Worm (Caenorhabditis elegans) whole organism, L2 larva: ENCODE measurements around the gene hlh-32.
A peak's percentile ranks its signal among the peaks of the same experiment; 100 is the strongest.

Experiments
- R02D3.7 ChIP-seq: fragments of 150-350 bp; optimal IDR thresholded peaks from 2 replicates; lab custom pipeline; 2014; ENCODE audit warnings: missing biosample characterization, missing genetic modification characterization
- Y55F3AM.14 ChIP-seq: fragments of 200-800 bp; sonication (Bioruptor generic); optimal IDR thresholded peaks from 2 replicates; lab custom pipeline; 2018; ENCODE audit warnings: mild to moderate bottlenecking, missing genetic modification characterization, missing compliant biosample characterization
- alr-1 ChIP-seq: fragments of 150-350 bp; optimal IDR thresholded peaks from 2 replicates; lab custom pipeline; 2014; ENCODE audit warnings: missing biosample characterization, missing genetic modification characterization
- ama-1 ChIP-seq: fragments of 150-350 bp; optimal IDR thresholded peaks from 2 replicates; lab custom pipeline; 2018; ENCODE audit warnings: inconsistent platforms
- blmp-1 ChIP-seq: sonication (generic microtip); optimal IDR thresholded peaks from 2 replicates; lab custom pipeline; 2017; ENCODE audit warnings: missing genetic modification characterization, mild to moderate bottlenecking, missing compliant biosample characterization, antibody characterized with exemption, moderate library complexity; ENCODE audit not compliant: insufficient read depth
- ceh-16 ChIP-seq: fragments of 150-350 bp; optimal IDR thresholded peaks from 2 replicates; lab custom pipeline; 2014; ENCODE audit warnings: missing biosample characterization, missing genetic modification characterization
- ceh-82 ChIP-seq: fragments of 150-350 bp; optimal IDR thresholded peaks from 2 replicates; lab custom pipeline; 2014; ENCODE audit warnings: missing biosample characterization, missing genetic modification characterization
- crh-2 ChIP-seq: sonication (generic microtip); optimal IDR thresholded peaks from 2 replicates; lab custom pipeline; 2017; ENCODE audit warnings: missing biosample characterization, missing genetic modification characterization
- dmd-4 ChIP-seq: sonication (generic microtip); optimal IDR thresholded peaks from 2 replicates; lab custom pipeline; 2017; ENCODE audit warnings: missing biosample characterization, missing genetic modification characterization
- elt-1 ChIP-seq: fragments of 150-350 bp; optimal IDR thresholded peaks from 2 replicates; lab custom pipeline; 2014; ENCODE audit warnings: missing biosample characterization, missing genetic modification characterization
- fos-1 ChIP-seq: fragments of 150-350 bp; optimal IDR thresholded peaks from 2 replicates; lab custom pipeline; 2014; ENCODE audit warnings: missing biosample characterization, missing genetic modification characterization
- gmeb-1 ChIP-seq: fragments of 150-350 bp; optimal IDR thresholded peaks from 2 replicates; lab custom pipeline; 2014; ENCODE audit warnings: missing biosample characterization, missing genetic modification characterization
- lin-39 ChIP-seq: fragments of 150-350 bp; optimal IDR thresholded peaks from 2 replicates; lab custom pipeline; 2014; ENCODE audit warnings: missing biosample characterization, missing genetic modification reagents, missing genetic modification characterization
- lsy-2 ChIP-seq, 2 experiments: fragments of 150-350 bp in 1 of 2; sonication (generic microtip) in 1 of 2; optimal IDR thresholded peaks; 2 replicates each; lab custom pipeline; 2014 to 2017; ENCODE audit warnings: missing biosample characterization in 2 of 2, missing genetic modification characterization in 2 of 2
- mab-5 ChIP-seq: fragments of 150-350 bp; optimal IDR thresholded peaks from 2 replicates; lab custom pipeline; 2014; ENCODE audit warnings: missing biosample characterization, missing genetic modification characterization
- mdl-1 ChIP-seq, 2 experiments: fragments of 150-350 bp in 1 of 2; sonication (generic microtip) in 1 of 2; optimal IDR thresholded peaks; 2 replicates each; lab custom pipeline; 2017; ENCODE audit warnings: missing biosample characterization in 2 of 2, missing genetic modification characterization in 2 of 2
- nhr-10 ChIP-seq: sonication (generic microtip); optimal IDR thresholded peaks from 2 replicates; lab custom pipeline; 2017; ENCODE audit warnings: missing biosample characterization, missing genetic modification characterization
- nhr-12 ChIP-seq: fragments of 150-350 bp; optimal IDR thresholded peaks from 2 replicates; lab custom pipeline; 2014; ENCODE audit warnings: missing biosample characterization, missing genetic modification characterization
- nhr-129 ChIP-seq: fragments of 150-350 bp; optimal IDR thresholded peaks from 2 replicates; lab custom pipeline; 2014; ENCODE audit warnings: missing biosample characterization, missing genetic modification characterization
- nhr-21 ChIP-seq: fragments of 150-350 bp; optimal IDR thresholded peaks from 2 replicates; lab custom pipeline; 2014; ENCODE audit warnings: missing biosample characterization, missing genetic modification characterization
- nhr-23 ChIP-seq: fragments of 150-350 bp; optimal IDR thresholded peaks from 2 replicates; lab custom pipeline; 2014; ENCODE audit warnings: missing biosample characterization, missing genetic modification reagents, missing genetic modification characterization
- nhr-25 ChIP-seq: fragments of 150-350 bp; sonication (generic microtip); optimal IDR thresholded peaks from 3 replicates; lab custom pipeline; 2014; ENCODE audit warnings: missing biosample characterization, missing genetic modification characterization
- nhr-77 ChIP-seq: fragments of 150-350 bp; optimal IDR thresholded peaks from 2 replicates; lab custom pipeline; 2014; ENCODE audit warnings: missing biosample characterization, missing genetic modification characterization
- peb-1 ChIP-seq: fragments of 150-350 bp; optimal IDR thresholded peaks from 2 replicates; lab custom pipeline; 2014; ENCODE audit warnings: missing biosample characterization, missing genetic modification characterization
- sem-4 ChIP-seq: fragments of 150-350 bp; optimal IDR thresholded peaks from 2 replicates; lab custom pipeline; 2014; ENCODE audit warnings: missing biosample characterization, missing genetic modification reagents, missing genetic modification characterization
- sma-3 ChIP-seq: sonication (generic microtip); optimal IDR thresholded peaks from 2 replicates; lab custom pipeline; 2016; ENCODE audit warnings: missing genetic modification reagents, missing genetic modification characterization, missing compliant biosample characterization
- sma-9 ChIP-seq, 2 experiments: fragments of 150-350 bp in 1 of 2; sonication (generic microtip) in 1 of 2; optimal IDR thresholded peaks; 2 replicates each; lab custom pipeline; 2014 to 2016; ENCODE audit warnings: missing genetic modification characterization in 2 of 2, mild to moderate bottlenecking in 1 of 2, missing biosample characterization in 1 of 2, missing compliant biosample characterization in 1 of 2, missing genetic modification reagents in 1 of 2, moderate library complexity in 1 of 2
- snpc-4 ChIP-seq: fragments of 150-350 bp; optimal IDR thresholded peaks from 2 replicates; lab custom pipeline; 2014; ENCODE audit warnings: missing biosample characterization, missing genetic modification characterization
- ztf-1 ChIP-seq: fragments of 200-800 bp; sonication (Bioruptor generic); conservative IDR thresholded peaks from 2 replicates; pipeline ENCODE4 v1.3.6; 2022; ENCODE audit warnings: missing genetic modification characterization, missing compliant biosample characterization
- ztf-11 ChIP-seq: sonication (generic microtip); optimal IDR thresholded peaks from 2 replicates; lab custom pipeline; 2017; ENCODE audit warnings: missing biosample characterization, missing genetic modification characterization
- ztf-4 ChIP-seq: fragments of 150-350 bp; optimal IDR thresholded peaks from 2 replicates; lab custom pipeline; 2014; ENCODE audit warnings: missing biosample characterization, missing genetic modification characterization

hlh-32 gene

ce11 chrIV:16138765-16139164, 6.5 kb downstream of the hlh-32 start:
- TF ChIP-seq mdl-1 (tag; optimal IDR thresholded peaks at IDR 0.05; lab: Kevin White, UChicago) (no peak), nhr-129 (tag; lab: Kevin White, UChicago) (no peak), snpc-4 (no peak), blmp-1 (tag; lab: Kevin White, UChicago) (no peak), ceh-82 (no peak), mab-5 (no peak), ama-1 (lab: Kevin White, UChicago) (no peak), ztf-1 (GFP tag; lab: Robert Waterston, UW) (no peak), nhr-25 (tag; lab: Kevin White, UChicago) (no peak), peb-1 (tag; lab: Kevin White, UChicago) (no peak), lsy-2 (tag; optimal IDR thresholded peaks at IDR 0.05; lab: Kevin White, UChicago) (no peak), sem-4 (tag; lab: Kevin White, UChicago) (no peak), nhr-23 (no peak)

ce11 chrIV:16146063-16146462, 13.8 kb downstream of the hlh-32 start:
- TF ChIP-seq elt-1 (tag; lab: Kevin White, UChicago) (no peak), nhr-129 (tag; lab: Kevin White, UChicago) (no peak), ceh-82 (no peak), lsy-2 (tag; optimal IDR thresholded peaks at IDR 0.05; lab: Kevin White, UChicago) (no peak), gmeb-1 (tag; lab: Kevin White, UChicago) (no peak), snpc-4 (no peak), sem-4 (tag; lab: Kevin White, UChicago) (no peak), R02D3.7 (tag; lab: Kevin White, UChicago) (no peak), nhr-23 (no peak), dmd-4 (tag; lab: Kevin White, UChicago) (no peak)
- TF ChIP-seq, all 48 proteins: peak for 0

DNA sequence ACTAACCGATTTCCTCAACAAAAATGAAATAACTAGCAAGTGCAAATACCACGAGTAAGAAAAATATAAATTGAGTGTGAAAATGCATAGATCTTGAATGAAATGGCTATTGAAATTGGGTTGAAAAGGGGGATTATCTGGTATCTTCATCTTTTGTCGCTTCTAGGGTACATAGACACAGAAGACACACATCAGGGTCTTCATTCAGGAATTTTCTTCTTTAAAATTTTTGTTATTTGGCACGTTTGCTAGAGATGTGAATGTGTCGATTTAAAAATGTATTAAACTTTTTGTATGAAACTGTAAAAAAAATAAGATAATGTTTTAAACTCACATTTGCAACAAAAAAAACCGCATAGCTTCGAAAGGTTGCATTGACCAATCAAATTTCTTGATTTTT, 14.8 kb downstream of the hlh-32 start, which contains the start of gene Y105C5B.25:
TSS of gene Y105C5B.25 (minus strand) at position 101 of the 400 bp plus-strand sequence.
- no peak for TF ChIP-seq nhr-12

ce11 chrIV:16167331-16167730, 35.1 kb downstream of the hlh-32 start:
- TF ChIP-seq ztf-4 (tag; lab: Kevin White, UChicago) (peak; percentile 9), lsy-2 (tag; optimal IDR thresholded peaks at IDR 0.05; lab: Kevin White, UChicago) (peak in 1 of 2 experiments; percentile 17), nhr-21 (peak; percentile 57), gmeb-1 (tag; lab: Kevin White, UChicago) (peak; percentile 13), sma-3 (GFP tag; lab: Kevin White, UChicago) (peak; percentile 16)
- TF ChIP-seq, all 48 proteins: peak for 5; not testable (repeated sequence) for 43

ce11 chrIV:16167941-16168340, 35.7 kb downstream of the hlh-32 start:
- TF ChIP-seq nhr-129 (tag; lab: Kevin White, UChicago) (peak; percentile 2), sma-3 (GFP tag; lab: Kevin White, UChicago) (peak; percentile 34), Y55F3AM.14 (GFP tag; lab: Kevin White, UChicago) (no peak), nhr-10 (tag; lab: Kevin White, UChicago) (no peak), ztf-4 (tag; lab: Kevin White, UChicago) (no peak)

ce11 chrIV:16168702-16169440, 36.6 kb downstream of the hlh-32 start:
- TF ChIP-seq crh-2 (no peak), ztf-11 (tag; lab: Kevin White, UChicago) (no peak), elt-1 (tag; lab: Kevin White, UChicago) (no peak), fos-1 (tag; lab: Kevin White, UChicago) (no peak), sma-9 (GFP tag; optimal IDR thresholded peaks at IDR 0.05; lab: Kevin White, UChicago) (no peak), sma-9 (tag; optimal IDR thresholded peaks at IDR 0.05; lab: Kevin White, UChicago) (no peak), ceh-16 (no peak), mab-5 (no peak), lin-39 (tag; lab: Kevin White, UChicago) (no peak), snpc-4 (no peak), alr-1 (tag; lab: Kevin White, UChicago) (no peak), nhr-77 (no peak)
